Fruit fly (Drosophila melanogaster): ENCODE results near the gene Nepl17.

Nepl17 gene

DNA sequence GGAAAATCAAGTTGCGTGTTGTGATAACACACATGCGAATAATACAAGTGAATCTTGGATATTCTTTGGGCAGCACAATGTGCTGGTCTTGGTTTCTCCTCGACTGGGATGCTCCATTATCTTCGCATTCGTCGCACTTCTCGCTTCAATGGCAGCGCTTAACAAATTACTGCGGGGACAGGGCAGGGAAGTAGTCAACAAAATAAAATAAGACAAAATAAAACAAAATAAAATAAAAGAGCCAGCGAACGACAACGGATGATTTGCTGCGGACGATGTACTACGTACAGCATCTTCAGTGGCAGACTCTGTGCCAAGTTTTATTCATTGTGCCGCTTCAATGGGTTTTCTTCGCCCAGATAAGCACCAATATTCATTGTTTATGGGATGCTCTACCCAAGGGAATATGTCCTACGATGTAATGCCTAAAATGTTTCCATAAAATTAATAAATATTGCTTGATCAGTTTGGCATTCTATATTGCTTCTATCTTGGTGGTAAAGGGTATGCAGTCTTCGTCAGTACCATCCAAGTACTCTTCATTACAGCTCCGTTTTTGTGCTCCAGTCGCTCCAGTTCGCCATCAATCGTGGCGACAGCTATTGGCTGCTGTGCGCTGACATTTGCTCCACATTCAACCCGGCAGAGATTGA, 25.7 kb upstream of the Nepl17 start (continued):
- peak; percentile 82 for TF ChIP-seq spab (GFP tag; optimal IDR thresholded peaks at IDR 0.05)
- TF ChIP-seq CG10669 (GFP tag; optimal IDR thresholded peaks at IDR 0.05), result peak; percentile 77
- peak; percentile 75 for TF ChIP-seq CG3032 (tag; optimal IDR thresholded peaks at IDR 0.05)
- peak; percentile 39 for TF ChIP-seq CG11902 (GFP tag; optimal IDR thresholded peaks at IDR 0.05)
- peak; percentile 64 for TF ChIP-seq Sox14 (GFP tag; optimal IDR thresholded peaks at IDR 0.05)
- TF ChIP-seq fd85E (GFP tag; optimal IDR thresholded peaks at IDR 0.05), result no peak
- TF ChIP-seq dac (GFP tag; optimal IDR thresholded peaks at IDR 0.05), result no peak
- peak; percentile 73 for TF ChIP-seq CG1621 (tag; optimal IDR thresholded peaks at IDR 0.05)
- TF ChIP-seq CG11294 (GFP tag; IDR thresholded peaks at IDR 0.05), result 0 out of 2 replicates have a peak, but pooled peaks have one; percentile 7
- peak; percentile 47 for TF ChIP-seq Lpt (GFP tag; optimal IDR thresholded peaks at IDR 0.05)
- TF ChIP-seq fkh (GFP tag; optimal IDR thresholded peaks at IDR 0.05), result no peak
- peak; percentile 60 for TF ChIP-seq CG8632 (GFP tag; optimal IDR thresholded peaks at IDR 0.05)
- peak; percentile 92 for TF ChIP-seq CG6276 (GFP tag; optimal IDR thresholded peaks at IDR 0.05)
- TF ChIP-seq cyc (GFP tag; optimal IDR thresholded peaks at IDR 0.05), result peak; percentile 14
- peak; percentile 75 for TF ChIP-seq Ets96B (tag; optimal IDR thresholded peaks at IDR 0.05)
- TF ChIP-seq ss (GFP tag; optimal IDR thresholded peaks at IDR 0.05), result peak; percentile 77 to 85
- TF ChIP-seq Met (GFP tag; optimal IDR thresholded peaks at IDR 0.05), result peak; percentile 16
- TF ChIP-seq pdm3 (GFP tag; optimal IDR thresholded peaks at IDR 0.05), result peak; percentile 67
- TF ChIP-seq CG10631 (GFP tag; optimal IDR thresholded peaks at IDR 0.05), result peak; percentile 57

DNA sequence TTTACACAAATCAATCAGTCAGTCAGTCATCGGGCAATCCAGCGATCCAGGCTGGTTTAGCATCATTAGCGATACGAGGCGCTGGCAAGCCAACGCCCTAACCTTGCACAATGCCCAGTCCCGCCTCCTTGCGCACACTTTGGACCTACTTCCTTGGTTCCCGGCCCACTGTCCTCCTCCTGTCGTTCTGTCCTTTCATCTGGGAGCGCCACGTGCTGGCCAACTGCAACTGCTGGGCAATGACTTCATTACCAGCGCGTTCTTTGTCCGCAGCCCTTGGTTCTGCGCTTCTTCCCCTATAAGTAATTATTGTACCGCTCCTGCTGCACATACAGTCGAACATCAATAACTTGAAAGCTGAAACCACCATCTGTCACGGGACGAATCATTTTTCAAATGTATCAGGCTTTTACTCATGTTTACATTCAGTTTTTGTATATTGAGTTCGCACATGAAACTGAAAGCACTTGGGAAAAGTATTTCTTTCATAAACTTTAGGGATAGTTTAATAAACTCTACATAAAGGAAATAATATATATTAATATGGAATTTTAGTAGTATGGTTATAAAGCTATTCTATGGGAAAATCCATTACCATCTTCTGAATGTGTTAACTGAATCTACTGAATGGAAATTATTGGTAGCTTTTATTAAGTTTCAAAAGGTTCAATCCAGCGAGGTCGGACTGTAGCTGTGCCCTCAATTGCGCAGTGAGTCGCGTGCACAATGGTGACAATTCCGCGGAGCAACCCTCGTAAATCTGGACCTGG, 25.0 kb upstream of the Nepl17 start:
- peak in 1 of 2 experiments; percentile 17 for TF ChIP-seq salr (GFP tag; optimal IDR thresholded peaks at IDR 0.05)
- no peak for TF ChIP-seq Hr38 (GFP tag; optimal IDR thresholded peaks at IDR 0.05)
- TF ChIP-seq Ets96B (tag; optimal IDR thresholded peaks at IDR 0.05), result peak; percentile 56
- TF ChIP-seq achi (GFP tag; optimal IDR thresholded peaks at IDR 0.05), result peak; percentile 48
- no peak for TF ChIP-seq Blimp-1 (GFP tag; optimal IDR thresholded peaks at IDR 0.05)
- peak; percentile 67 for TF ChIP-seq acj6 (GFP tag; optimal IDR thresholded peaks at IDR 0.05)
- peak; percentile 3 for TF ChIP-seq fd59A (GFP tag; optimal IDR thresholded peaks at IDR 0.05)
- peak; percentile 59 for TF ChIP-seq esn (GFP tag; optimal IDR thresholded peaks at IDR 0.05)
- no peak for TF ChIP-seq Eip75B (GFP tag; optimal IDR thresholded peaks at IDR 0.05)
- TF ChIP-seq CG1621 (tag; optimal IDR thresholded peaks at IDR 0.05), result no peak
- peak; percentile 3 to 63 for TF ChIP-seq ss (GFP tag; optimal IDR thresholded peaks at IDR 0.05)
- TF ChIP-seq Met (GFP tag; optimal IDR thresholded peaks at IDR 0.05), result peak; percentile 37
- peak; percentile 34 for TF ChIP-seq lz (GFP tag; optimal IDR thresholded peaks at IDR 0.05)
- TF ChIP-seq Sox102F (GFP tag; optimal IDR thresholded peaks at IDR 0.05), result peak; percentile 6
- no peak for TF ChIP-seq CG8119 (GFP tag; IDR thresholded peaks at IDR 0.05)
- TF ChIP-seq CG10669 (GFP tag; optimal IDR thresholded peaks at IDR 0.05), result peak; percentile 56
- no peak for TF ChIP-seq fkh (GFP tag; optimal IDR thresholded peaks at IDR 0.05)
- peak; percentile 35 for TF ChIP-seq CG11762 (GFP tag; optimal IDR thresholded peaks at IDR 0.05; ENCODE audit: insufficient read depth)
- TF ChIP-seq CG7368 (GFP tag; optimal IDR thresholded peaks at IDR 0.05), result peak; percentile 27
- no peak for TF ChIP-seq CG16779 (tag; optimal IDR thresholded peaks at IDR 0.05)
- TF ChIP-seq Eip93F (GFP tag; optimal IDR thresholded peaks at IDR 0.05), result no peak
- TF ChIP-seq OdsH (GFP tag; optimal IDR thresholded peaks at IDR 0.05), result peak; percentile 65
- TF ChIP-seq fd85E (GFP tag; optimal IDR thresholded peaks at IDR 0.05), result no peak
- TF ChIP-seq CG8319 (GFP tag; optimal IDR thresholded peaks at IDR 0.05), result peak; percentile 26
- TF ChIP-seq topi (GFP tag; optimal IDR thresholded peaks at IDR 0.05), result peak; percentile 48
- TF ChIP-seq spab (GFP tag; optimal IDR thresholded peaks at IDR 0.05), result peak; percentile 53
- TF ChIP-seq eg (GFP tag; IDR thresholded peaks at IDR 0.05), result no peak
- peak; percentile 63 for TF ChIP-seq CG3032 (tag; optimal IDR thresholded peaks at IDR 0.05)
- TF ChIP-seq Sox15 (GFP tag; optimal IDR thresholded peaks at IDR 0.05), result peak; percentile 18
- TF ChIP-seq CG11294 (GFP tag; IDR thresholded peaks at IDR 0.05), result no peak
- TF ChIP-seq CG4318 (GFP tag; optimal IDR thresholded peaks at IDR 0.05), result no peak
- TF ChIP-seq CG6276 (GFP tag; optimal IDR thresholded peaks at IDR 0.05), result no peak
- TF ChIP-seq CG15336 (GFP tag; IDR thresholded peaks at IDR 0.05), result no peak
- peak; percentile 50 for TF ChIP-seq net (GFP tag; optimal IDR thresholded peaks at IDR 0.05)
- TF ChIP-seq CG34406 (GFP tag; optimal IDR thresholded peaks at IDR 0.05), result peak; percentile 59
- peak; percentile 12 for TF ChIP-seq Sox14 (GFP tag; optimal IDR thresholded peaks at IDR 0.05)
- peak; percentile 57 for TF ChIP-seq CG10631 (GFP tag; optimal IDR thresholded peaks at IDR 0.05)
- TF ChIP-seq CG6163 (GFP tag; IDR thresholded peaks at IDR 0.05), result no peak
- TF ChIP-seq svp (GFP tag), result peak; percentile 45
- TF ChIP-seq Gug (GFP tag; IDR thresholded peaks at IDR 0.05), result no peak

Measured in whole organism, prepupa.